Fruit fly (Drosophila melanogaster): ENCODE measurements around the gene cana.

cana gene

dm6 chr2L:11323917-11324316 is 54.3 kb downstream of the cana start:
- no peak for TF ChIP-seq CG17801 (GFP tag; optimal IDR thresholded peaks at IDR 0.05; ENCODE audit: partially characterized antibody)

dm6 chr2L:11326373-11326772 is 56.8 kb downstream of the cana start:
- TF ChIP-seq CG17801 (GFP tag; optimal IDR thresholded peaks at IDR 0.05; ENCODE audit: partially characterized antibody), result no peak
